Worm (Caenorhabditis elegans): Measurements from ENCODE around the gene scl-11.

ce11 chrIV:13089671-13090242 lies 38.6 kb downstream of the scl-11 start:
- TF ChIP-seq hmbx-1 (tag; optimal IDR thresholded peaks at IDR 0.05) (no peak), ceh-13 (GFP tag; optimal IDR thresholded peaks at IDR 0.05) (no peak), ama-1 (optimal IDR thresholded peaks at IDR 0.05) (no peak), tbx-11 (GFP tag; IDR thresholded peaks at IDR 0.05) (no peak), aly-1 (tag; optimal IDR thresholded peaks at IDR 0.05) (no peak)
